Fruit fly (Drosophila melanogaster) whole organism, embryonic: ENCODE measurements around the gene CG34179.

ENCODE experiments used
- CG10959 ChIP-seq: fragments of 200-800 bp; sonication (Bioruptor generic); IDR thresholded peaks from 2 replicates; pipeline ENCODE4 v1.3.6; 2022; ENCODE audit warnings: missing biosample characterization, missing genetic modification characterization
- CG30403 ChIP-seq: fragments of 200-800 bp; sonication (Bioruptor generic); optimal IDR thresholded peaks from 3 replicates; lab custom pipeline; 2016; ENCODE audit warnings: missing biosample characterization, missing genetic modification characterization
- CG4820 ChIP-seq: fragments of 200-800 bp; sonication (Bioruptor generic); optimal IDR thresholded peaks from 3 replicates; lab custom pipeline; 2016; ENCODE audit warnings: missing biosample characterization, missing genetic modification characterization
- CG4854 ChIP-seq: fragments of 200-800 bp; sonication (Bioruptor generic); optimal IDR thresholded peaks from 2 replicates; lab custom pipeline; 2016; ENCODE audit warnings: missing biosample characterization, missing genetic modification characterization, inconsistent platforms
- CG7357 ChIP-seq: fragments of 200-800 bp; sonication (Bioruptor generic); IDR thresholded peaks from 3 replicates; pipeline ENCODE4 v1.3.6; 2022; ENCODE audit warnings: missing biosample characterization, missing genetic modification characterization
- Hey ChIP-seq: fragments of 200-800 bp; sonication (Bioruptor generic); optimal IDR thresholded peaks from 3 replicates; lab custom pipeline; 2018; ENCODE audit warnings: missing biosample characterization, mild to moderate bottlenecking, missing genetic modification characterization
- Hr51 ChIP-seq, 2 experiments: fragments of 200-800 bp; sonication (Bioruptor generic); optimal IDR thresholded peaks; 2 replicates in 1 of 2; 3 replicates in 1 of 2; lab custom pipeline; 2016 to 2018; ENCODE audit warnings: missing biosample characterization in 2 of 2, missing genetic modification characterization in 2 of 2, mild to moderate bottlenecking in 1 of 2, moderate library complexity in 1 of 2
- Side ChIP-seq: fragments of 200-800 bp; sonication (Bioruptor generic); optimal IDR thresholded peaks from 2 replicates; lab custom pipeline; 2016; ENCODE audit warnings: missing biosample characterization, missing genetic modification characterization
- Sin3A ChIP-seq: fragments of >200 bp; optimal IDR thresholded peaks from 2 replicates; lab custom pipeline; 2018
- dpn ChIP-seq, 2 experiments: fragments of 200-800 bp; sonication (Bioruptor generic); optimal IDR thresholded peaks; 3 replicates each; lab custom pipeline; 2016; ENCODE audit warnings: missing biosample characterization in 2 of 2, missing genetic modification characterization in 2 of 2
- org-1 ChIP-seq: fragments of 200-800 bp; sonication (Bioruptor generic); optimal IDR thresholded peaks from 2 replicates; lab custom pipeline; 2017; ENCODE audit warnings: missing biosample characterization, missing genetic modification characterization
- sr ChIP-seq: fragments of 200-800 bp; sonication (Bioruptor generic); IDR thresholded peaks from 3 replicates; pipeline ENCODE4 v1.3.6; 2022; ENCODE audit warnings: missing biosample characterization, missing genetic modification characterization
- tup ChIP-seq: fragments of 200-800 bp; sonication (Bioruptor generic); optimal IDR thresholded peaks from 2 replicates; lab custom pipeline; 2016; ENCODE audit warnings: missing biosample characterization, mild to moderate bottlenecking, missing genetic modification characterization, moderate library complexity
- z ChIP-seq: fragments of 200-800 bp; sonication (Bioruptor generic); IDR thresholded peaks from 3 replicates; pipeline ENCODE4 v1.3.6; 2022; ENCODE audit warnings: missing biosample characterization, missing genetic modification characterization

DNA sequence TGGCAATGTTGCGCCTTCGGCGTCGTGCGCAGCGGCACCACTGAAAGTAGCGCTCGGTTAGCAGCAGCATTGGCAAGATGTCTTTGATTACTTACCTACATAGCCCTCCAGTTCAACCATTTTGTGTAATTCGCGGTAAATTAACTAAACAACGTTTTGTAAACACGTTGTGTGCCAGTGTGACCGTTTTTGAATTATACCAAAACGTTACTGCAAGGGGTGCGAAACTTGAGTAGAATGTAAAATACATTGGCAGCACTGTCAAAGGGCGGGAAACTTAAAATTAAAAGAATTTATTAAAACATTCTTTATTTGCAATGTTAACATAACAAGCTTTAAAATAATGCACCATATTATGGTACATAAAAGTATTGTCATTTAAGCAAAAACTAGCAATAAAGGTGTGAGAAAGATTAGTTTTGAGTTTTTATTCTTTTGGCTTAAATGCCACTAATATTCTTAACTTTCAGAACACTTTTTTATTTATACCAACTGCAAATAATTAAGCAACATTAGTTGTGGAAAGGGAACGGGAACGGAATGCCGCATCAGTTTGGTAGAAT, 24.1 kb downstream of the CG34179 start, which contains the start of gene CG9107:
- no peak for TF ChIP-seq tup
- no peak for TF ChIP-seq org-1 (GFP tag; lab: Kevin White, UChicago)
- TF ChIP-seq Sin3A (lab: Kevin White, UChicago) = peak; percentile 29
- no peak for TF ChIP-seq Hey (tag; lab: Kevin White, UChicago)
- TF ChIP-seq dpn (GFP tag; optimal IDR thresholded peaks at IDR 0.05; lab: Kevin White, UChicago) = no peak
- TF ChIP-seq Hr51 (GFP tag; optimal IDR thresholded peaks at IDR 0.05; lab: Kevin White, UChicago) = no peak
- TF ChIP-seq CG7357 (GFP tag; lab: Robert Waterston, UW) = no peak
- TF ChIP-seq CG10959 (GFP tag; lab: Robert Waterston, UW) = no peak
- no peak for TF ChIP-seq CG4820 (GFP tag; lab: Kevin White, UChicago)
- no peak for TF ChIP-seq z (GFP tag; lab: Robert Waterston, UW)
- no peak for TF ChIP-seq CG4854
- TF ChIP-seq CG30403 = no peak
- no peak for TF ChIP-seq sr (GFP tag; lab: Robert Waterston, UW)
- TF ChIP-seq Side (GFP tag; lab: Kevin White, UChicago) = no peak
